Worm (Caenorhabditis elegans) whole organism, mixed stage, embryonic: ENCODE results near the gene F57H12.6.

Experiments used
- cnd-1 ChIP-seq: fragments of 200-800 bp; sonication (Bioruptor generic); optimal IDR thresholded peaks from 2 replicates; lab custom pipeline; 2018; ENCODE audit warnings: mild to moderate bottlenecking, missing genetic modification characterization, missing compliant biosample characterization
- hlh-1 ChIP-seq: fragments of 150-350 bp; optimal IDR thresholded peaks from 2 replicates; lab custom pipeline; 2014; ENCODE audit warnings: missing biosample characterization, missing genetic modification reagents, missing genetic modification characterization
- lin-13 ChIP-seq: fragments of 150-350 bp; optimal IDR thresholded peaks from 2 replicates; lab custom pipeline; 2014; ENCODE audit warnings: missing biosample characterization, missing genetic modification characterization
- nhr-12 ChIP-seq: fragments of 150-350 bp; optimal IDR thresholded peaks from 2 replicates; lab custom pipeline; 2014; ENCODE audit warnings: missing biosample characterization, missing genetic modification characterization
- nhr-237 ChIP-seq: fragments of 150-350 bp; optimal IDR thresholded peaks from 2 replicates; lab custom pipeline; 2014; ENCODE audit warnings: missing biosample characterization, missing genetic modification characterization
- snpc-4 ChIP-seq: fragments of 150-350 bp; optimal IDR thresholded peaks from 2 replicates; lab custom pipeline; 2014; ENCODE audit warnings: missing biosample characterization, missing genetic modification characterization
- unc-62 ChIP-seq: fragments of 150-350 bp; optimal IDR thresholded peaks from 2 replicates; lab custom pipeline; 2014; ENCODE audit warnings: missing biosample characterization, missing genetic modification reagents, missing genetic modification characterization

ce11 chrIV:8008137-8008536 lies 32.0 kb upstream of the F57H12.6 start:
- TF ChIP-seq snpc-4 (no peak), nhr-237 (no peak), unc-62 (no peak), nhr-12 (tag; lab: Kevin White, UChicago) (no peak), cnd-1 (tag; lab: Kevin White, UChicago) (peak; percentile 17), hlh-1 (tag; lab: Kevin White, UChicago) (no peak), lin-13 (tag; lab: Kevin White, UChicago) (no peak)
